Fruit fly (Drosophila melanogaster) whole organism, embryonic: ENCODE data around the gene Desi.

Experiments used
- Atf6 ChIP-seq: fragments of 200-800 bp; sonication (Bioruptor generic); IDR thresholded peaks from 2 replicates; pipeline ENCODE4 v1.3.6; 2022; ENCODE audit warnings: missing biosample characterization, missing genetic modification characterization
- Awh ChIP-seq: fragments of 200-800 bp; sonication (Bioruptor generic); IDR thresholded peaks from 2 replicates; pipeline ENCODE4, ENCODE4 v1.3.6; 2022; ENCODE audit warnings: missing biosample characterization, missing genetic modification characterization
- B-H1 ChIP-seq: fragments of 200-800 bp; sonication (Bioruptor generic); IDR thresholded peaks from 3 replicates; pipeline ENCODE4 v1.3.6; 2022; ENCODE audit warnings: missing biosample characterization, missing genetic modification characterization
- Bdp1 ChIP-seq: fragments of 200-800 bp; sonication (Bioruptor generic); optimal IDR thresholded peaks from 3 replicates; lab custom pipeline; 2016; ENCODE audit warnings: missing biosample characterization, missing genetic modification characterization
- CG10321 ChIP-seq: fragments of 200-800 bp; sonication (Bioruptor generic); IDR thresholded peaks from 2 replicates; pipeline ENCODE4 v1.3.6; 2022; ENCODE audit warnings: missing biosample characterization, missing genetic modification characterization
- CG10565 ChIP-seq: fragments of 200-800 bp; sonication (Bioruptor generic); optimal IDR thresholded peaks from 3 replicates; lab custom pipeline; 2016; ENCODE audit warnings: missing biosample characterization, mild to moderate bottlenecking, missing genetic modification characterization
- CG11504 ChIP-seq: fragments of 200-800 bp; sonication (Bioruptor generic); optimal IDR thresholded peaks from 3 replicates; lab custom pipeline; 2019; ENCODE audit warnings: missing biosample characterization, mild to moderate bottlenecking, missing genetic modification characterization, moderate library complexity
- CG12299 ChIP-seq: fragments of 200-800 bp; sonication (Bioruptor generic); optimal IDR thresholded peaks from 2 replicates; lab custom pipeline; 2018; ENCODE audit warnings: missing biosample characterization, mild to moderate bottlenecking, missing genetic modification characterization
- CG13624 ChIP-seq: fragments of 200-800 bp; sonication (Bioruptor generic); optimal IDR thresholded peaks from 2 replicates; lab custom pipeline; 2016; ENCODE audit warnings: missing biosample characterization, missing genetic modification characterization
- CG16779 ChIP-seq: fragments of 200-800 bp; sonication (Bioruptor generic); IDR thresholded peaks from 2 replicates; pipeline ENCODE4 v1.3.6; 2022; ENCODE audit warnings: missing biosample characterization, missing genetic modification characterization
- CG17385 ChIP-seq: fragments of 200-800 bp; sonication (Bioruptor generic); optimal IDR thresholded peaks from 3 replicates; lab custom pipeline; 2018; ENCODE audit warnings: missing biosample characterization, mild to moderate bottlenecking, missing genetic modification characterization
- CG2202 ChIP-seq: fragments of 200-800 bp; sonication (Bioruptor generic); optimal IDR thresholded peaks from 2 replicates; lab custom pipeline; 2018; ENCODE audit warnings: missing biosample characterization, mild to moderate bottlenecking, missing genetic modification characterization
- CG30403 ChIP-seq: fragments of 200-800 bp; sonication (Bioruptor generic); optimal IDR thresholded peaks from 3 replicates; lab custom pipeline; 2016; ENCODE audit warnings: missing biosample characterization, missing genetic modification characterization
- CG31365 ChIP-seq: fragments of 200-800 bp; sonication (Bioruptor generic); optimal IDR thresholded peaks from 2 replicates; lab custom pipeline; 2018; ENCODE audit warnings: missing biosample characterization, mild to moderate bottlenecking, missing genetic modification characterization
- CG3281 ChIP-seq: fragments of 200-800 bp; sonication (Bioruptor generic); optimal IDR thresholded peaks from 3 replicates; lab custom pipeline; 2017; ENCODE audit warnings: missing biosample characterization, mild to moderate bottlenecking, missing genetic modification characterization
- CG4328 ChIP-seq: fragments of 200-800 bp; sonication (Bioruptor generic); optimal IDR thresholded peaks from 3 replicates; lab custom pipeline; 2017; ENCODE audit warnings: missing biosample characterization, missing genetic modification reagents, missing genetic modification characterization
- CG6272 ChIP-seq: fragments of 200-800 bp; sonication (Bioruptor generic); IDR thresholded peaks from 2 replicates; pipeline ENCODE4 v1.3.6; 2022; ENCODE audit warnings: missing biosample characterization, missing genetic modification characterization
- H15 ChIP-seq: fragments of 200-800 bp; sonication (Bioruptor generic); IDR thresholded peaks from 3 replicates; pipeline ENCODE4 v1.3.6; 2022; ENCODE audit warnings: missing biosample characterization, missing genetic modification characterization
- HLH4C ChIP-seq: fragments of 200-800 bp; sonication (Bioruptor generic); IDR thresholded peaks from 3 replicates; pipeline ENCODE4 v1.3.6; 2022; ENCODE audit warnings: missing biosample characterization, missing genetic modification characterization; ENCODE audit not compliant: partially characterized antibody
- HLHmδ ChIP-seq: fragments of 200-800 bp; sonication (Bioruptor generic); optimal IDR thresholded peaks from 2 replicates; lab custom pipeline; 2018; ENCODE audit warnings: missing biosample characterization, mild to moderate bottlenecking, missing genetic modification characterization, moderate library complexity
- Hey ChIP-seq: fragments of 200-800 bp; sonication (Bioruptor generic); optimal IDR thresholded peaks from 3 replicates; lab custom pipeline; 2018; ENCODE audit warnings: missing biosample characterization, mild to moderate bottlenecking, missing genetic modification characterization
- Hmr ChIP-seq: fragments of 200-800 bp; sonication (Bioruptor generic); optimal IDR thresholded peaks from 3 replicates; lab custom pipeline; 2017; ENCODE audit warnings: mild to moderate bottlenecking, missing biosample characterization, missing genetic modification reagents, missing genetic modification characterization
- Meics ChIP-seq: fragments of 200-800 bp; sonication (Bioruptor generic); optimal IDR thresholded peaks from 2 replicates; lab custom pipeline; 2017; ENCODE audit warnings: missing biosample characterization, mild to moderate bottlenecking, missing genetic modification characterization
- Optix ChIP-seq: fragments of 200-800 bp; sonication (Bioruptor generic); IDR thresholded peaks from 3 replicates; pipeline ENCODE4 v1.3.6; 2022; ENCODE audit warnings: missing biosample characterization, missing genetic modification characterization
- ac ChIP-seq: fragments of 200-800 bp; sonication (Bioruptor generic); optimal IDR thresholded peaks from 3 replicates; lab custom pipeline; 2017; ENCODE audit warnings: missing biosample characterization, mild to moderate bottlenecking, missing genetic modification characterization
- da ChIP-seq: fragments of 200-800 bp; sonication (Bioruptor generic); optimal IDR thresholded peaks from 2 replicates; lab custom pipeline; 2016; ENCODE audit warnings: missing biosample characterization, missing genetic modification characterization
- dati ChIP-seq: fragments of 200-800 bp; sonication (Bioruptor generic); IDR thresholded peaks from 2 replicates; pipeline ENCODE4 v1.3.6; 2022; ENCODE audit warnings: missing biosample characterization, missing genetic modification characterization
- disco-r ChIP-seq: fragments of 200-800 bp; sonication (Bioruptor generic); optimal IDR thresholded peaks from 2 replicates; lab custom pipeline; 2016; ENCODE audit warnings: missing biosample characterization, missing genetic modification characterization
- emc ChIP-seq: fragments of 200-800 bp; sonication (Bioruptor generic); optimal IDR thresholded peaks from 2 replicates; lab custom pipeline; 2016; ENCODE audit warnings: missing biosample characterization, missing genetic modification characterization
- en ChIP-seq: fragments of 200-800 bp; sonication (Bioruptor generic); optimal IDR thresholded peaks from 2 replicates; lab custom pipeline; 2016; ENCODE audit warnings: missing biosample characterization, missing genetic modification characterization
- gcm2 ChIP-seq: fragments of 200-800 bp; sonication (Bioruptor generic); optimal IDR thresholded peaks from 2 replicates; lab custom pipeline; 2016; ENCODE audit warnings: missing biosample characterization, missing genetic modification characterization
- hbn ChIP-seq: fragments of 200-800 bp; sonication (Bioruptor generic); IDR thresholded peaks from 2 replicates; pipeline ENCODE4 v1.3.6; 2022; ENCODE audit warnings: missing biosample characterization, missing genetic modification characterization; ENCODE audit not compliant: partially characterized antibody
- her ChIP-seq: fragments of 200-800 bp; sonication (Bioruptor generic); optimal IDR thresholded peaks from 2 replicates; lab custom pipeline; 2016; ENCODE audit warnings: missing biosample characterization, missing genetic modification characterization
- hkb ChIP-seq, 2 experiments: fragments of 200-800 bp in 1 of 2; fragments of >200 bp in 1 of 2; sonication (Bioruptor generic) in 1 of 2; IDR thresholded peaks in 1 of 2; optimal IDR thresholded peaks in 1 of 2; 2 replicates each; pipeline versions ENCODE4 v1.3.6 to Lab custom; 2017 to 2022; ENCODE audit warnings: missing biosample characterization in 1 of 2, missing genetic modification characterization in 1 of 2
- insv ChIP-seq, 2 experiments: fragments of 200-800 bp; sonication (Bioruptor generic); optimal IDR thresholded peaks; 3 replicates each; lab custom pipeline; 2016 to 2018; ENCODE audit warnings: missing biosample characterization in 2 of 2, missing genetic modification characterization in 2 of 2
- lbe ChIP-seq: fragments of 200-800 bp; sonication (Bioruptor generic); optimal IDR thresholded peaks from 2 replicates; lab custom pipeline; 2016; ENCODE audit warnings: missing biosample characterization, mild to moderate bottlenecking, missing genetic modification characterization
- mam ChIP-seq: fragments of 200-800 bp; sonication (Bioruptor generic); optimal IDR thresholded peaks from 3 replicates; lab custom pipeline; 2016; ENCODE audit warnings: missing biosample characterization, missing genetic modification characterization
- pan ChIP-seq, 4 experiments: fragments of >200 bp in 3 of 4; fragments of 200-800 bp in 1 of 4; sonication (Bioruptor generic) in 1 of 4; optimal IDR thresholded peaks in 3 of 4; IDR thresholded peaks in 1 of 4; 2 replicates each; pipeline versions ENCODE4 v1.3.6 to Lab custom; 2017 to 2022; ENCODE audit warnings: missing biosample characterization in 2 of 4, missing genetic modification characterization in 2 of 4, mixed read lengths in 1 of 4
- scrt ChIP-seq: fragments of 200-800 bp; sonication (Bioruptor generic); optimal IDR thresholded peaks from 2 replicates; lab custom pipeline; 2018; ENCODE audit warnings: missing biosample characterization, mild to moderate bottlenecking, missing genetic modification characterization, moderate library complexity
- sd ChIP-seq: fragments of 200-800 bp; sonication (Bioruptor generic); optimal IDR thresholded peaks from 3 replicates; lab custom pipeline; 2018; ENCODE audit warnings: missing biosample characterization, mild to moderate bottlenecking, missing genetic modification characterization, moderate library complexity
- sisA ChIP-seq: fragments of 200-800 bp; sonication (Bioruptor generic); IDR thresholded peaks from 2 replicates; pipeline ENCODE4 v1.3.6; 2022; ENCODE audit warnings: missing biosample characterization, missing genetic modification characterization
- sob ChIP-seq: fragments of 200-800 bp; sonication (Bioruptor generic); IDR thresholded peaks from 2 replicates; pipeline ENCODE4 v1.3.6; 2022; ENCODE audit warnings: missing biosample characterization, missing genetic modification characterization
- stwl ChIP-seq: fragments of 200-800 bp; sonication (Bioruptor generic); optimal IDR thresholded peaks from 3 replicates; lab custom pipeline; 2018; ENCODE audit warnings: missing biosample characterization, mild to moderate bottlenecking, missing genetic modification characterization, moderate library complexity

The Desi gene

dm6 chr3R:10747650-10748049, 31.7 kb upstream of the Desi start (continued):
- TF ChIP-seq B-H1 (no peak), CG4328 (GFP tag; lab: Kevin White, UChicago) (no peak), da (GFP tag; lab: Kevin White, UChicago) (no peak), H15 (GFP tag; lab: Robert Waterston, UW) (no peak), Bdp1 (GFP tag; lab: Kevin White, UChicago) (no peak), CG10565 (no peak), dati (GFP tag; lab: Robert Waterston, UW) (no peak), Meics (peak; percentile 23), stwl (tag; lab: Kevin White, UChicago) (no peak), lbe (GFP tag; lab: Kevin White, UChicago) (no peak), Awh (GFP tag; lab: Robert Waterston, UW) (no peak), hbn (GFP tag; lab: Robert Waterston, UW) (no peak), Optix (GFP tag; lab: Robert Waterston, UW) (no peak), disco-r (no peak), CG12299 (tag; lab: Kevin White, UChicago) (no peak), CG2202 (tag; lab: Kevin White, UChicago) (no peak), CG3281 (GFP tag; lab: Kevin White, UChicago) (peak; percentile 25), hkb (optimal IDR thresholded peaks at IDR 0.05; lab: Kevin White, UChicago) (no peak), hkb (GFP tag; IDR thresholded peaks at IDR 0.05; lab: Robert Waterston, UW) (no peak), her (no peak), CG13624 (GFP tag; lab: Kevin White, UChicago) (peak; percentile 9), emc (no peak), CG31365 (tag; lab: Kevin White, UChicago) (no peak), CG17385 (GFP tag; lab: Kevin White, UChicago) (no peak), mam (GFP tag; lab: Kevin White, UChicago) (peak; percentile 19), Hmr (GFP tag; lab: Kevin White, UChicago) (peak; percentile 8), gcm2 (GFP tag; lab: Kevin White, UChicago) (no peak), sd (no peak), HLHmδ (GFP tag; lab: Kevin White, UChicago) (no peak), ac (GFP tag; lab: Kevin White, UChicago) (no peak), insv (GFP tag; optimal IDR thresholded peaks at IDR 0.05; lab: Kevin White, UChicago) (no peak), Hey (no peak), en (no peak), sob (no peak), CG10321 (no peak), sisA (GFP tag; lab: Robert Waterston, UW) (no peak), pan (optimal IDR thresholded peaks at IDR 0.05; lab: Kevin White, UChicago) (no peak), pan (GFP tag; optimal IDR thresholded peaks at IDR 0.05 in 1 of 2, IDR thresholded peaks at IDR 0.05 in 1 of 2) (peak in 1 of 2 experiments; percentile 10), HLH4C (GFP tag; lab: Robert Waterston, UW) (no peak), CG16779 (no peak), CG6272 (GFP tag; lab: Robert Waterston, UW) (0 out of 2 replicates have a peak, but pooled peaks have one; percentile 16), CG30403 (GFP tag; lab: Kevin White, UChicago) (no peak)
- TF ChIP-seq, all 482 proteins: peak for 28

dm6 chr3R:10751061-10751460, 28.3 kb upstream of the Desi start, which contains the start of gene TkR86C:
TSS of gene TkR86C (minus strand) at chr3R:10751228.
- TF ChIP-seq CG11504 (tag; lab: Kevin White, UChicago) (peak; percentile 98), Atf6 (GFP tag; lab: Robert Waterston, UW) (no peak), scrt (GFP tag; lab: Kevin White, UChicago) (peak; percentile 81)
